Fruit fly (Drosophila melanogaster) ovary, adult (tissue): ENCODE results near the gene RpL32.

Source experiments
- CG17801 ChIP-seq: fragments of 200-800 bp; optimal IDR thresholded peaks from 2 replicates; lab custom pipeline; 2019; ENCODE audit warnings: missing biosample characterization, mild to moderate bottlenecking, missing genetic modification characterization, moderate library complexity; ENCODE audit not compliant: partially characterized antibody

RpL32 gene

DNA sequence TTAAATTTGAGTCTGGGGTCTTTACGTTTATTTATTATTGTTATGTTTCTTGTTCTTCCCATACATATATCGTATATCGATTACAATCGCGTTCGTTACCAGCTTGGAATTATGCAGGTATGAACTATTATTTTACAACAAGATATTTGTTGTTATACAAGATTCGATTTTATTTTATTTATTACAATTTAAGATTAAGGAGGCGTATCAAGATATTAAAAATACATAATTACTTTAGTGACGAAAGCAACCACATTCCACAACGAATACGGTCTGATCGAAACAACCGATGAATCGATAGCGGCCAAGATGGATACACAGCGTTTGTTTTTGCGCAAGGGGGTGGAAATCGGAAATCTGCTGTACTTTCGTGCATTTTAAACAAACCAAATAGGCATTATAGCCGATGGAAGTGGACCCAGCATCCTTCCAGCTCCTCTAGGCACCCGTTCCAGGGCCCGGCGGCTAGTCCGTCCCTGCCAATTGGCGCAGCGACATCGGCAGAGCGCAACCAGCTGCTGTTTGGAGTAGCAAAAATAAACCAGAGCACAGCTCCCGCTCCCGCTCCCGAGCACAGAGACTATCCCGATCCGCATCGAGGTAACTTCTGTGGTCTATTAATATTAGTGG lies 48.2 kb downstream of the RpL32 start, which contains the start of the genes CG15525 and CG11504:
Gene CG15525 (minus strand): TSS at position 70 of the 630 bp plus-strand sequence.
Gene CG11504 (plus strand): TSS at position 294 of the 630 bp plus-strand sequence.
- peak; percentile 36 for TF ChIP-seq CG17801
